Fruit fly (Drosophila melanogaster) whole organism, pupa: Measurements from ENCODE around the gene CG43445.

ENCODE experiments used
- CG10348 ChIP-seq: fragments of 200-800 bp; sonication (Bioruptor generic); IDR thresholded peaks from 2 replicates; pipeline ENCODE4 v1.3.6; 2022; ENCODE audit warnings: missing biosample characterization, missing genetic modification characterization
- CG12605 ChIP-seq: fragments of 200-800 bp; sonication (Bioruptor generic); IDR thresholded peaks from 2 replicates; pipeline ENCODE4 v1.3.6; 2022; ENCODE audit warnings: missing biosample characterization, missing genetic modification characterization
- CG13204 ChIP-seq: fragments of 200-800 bp; sonication (Bioruptor generic); optimal IDR thresholded peaks from 2 replicates; lab custom pipeline; 2018; ENCODE audit warnings: missing biosample characterization, mild to moderate bottlenecking, missing genetic modification characterization, moderate library complexity
- CG14655 ChIP-seq: fragments of 200-800 bp; sonication (Bioruptor generic); optimal IDR thresholded peaks from 3 replicates; lab custom pipeline; 2017; ENCODE audit warnings: mild to moderate bottlenecking, missing biosample characterization, missing genetic modification reagents, missing genetic modification characterization
- CG15710 ChIP-seq: fragments of 200-800 bp; sonication (Bioruptor generic); optimal IDR thresholded peaks from 2 replicates; lab custom pipeline; 2018; ENCODE audit warnings: missing biosample characterization, mild to moderate bottlenecking, missing genetic modification characterization, moderate library complexity
- CG17806 ChIP-seq: fragments of 200-800 bp; sonication (Bioruptor generic); optimal IDR thresholded peaks from 2 replicates; lab custom pipeline; 2018; ENCODE audit warnings: missing biosample characterization, mild to moderate bottlenecking, missing genetic modification characterization, moderate library complexity
- CG32121 ChIP-seq: fragments of 200-800 bp; sonication (Bioruptor generic); IDR thresholded peaks from 2 replicates; pipeline ENCODE4 v1.3.6; 2022; ENCODE audit warnings: missing biosample characterization, missing genetic modification characterization
- CG34367 ChIP-seq: fragments of 200-800 bp; sonication (Bioruptor generic); optimal IDR thresholded peaks from 2 replicates; lab custom pipeline; 2018; ENCODE audit warnings: missing biosample characterization, mild to moderate bottlenecking, missing genetic modification characterization
- CG4496 ChIP-seq: fragments of 200-800 bp; sonication (Bioruptor generic); IDR thresholded peaks from 3 replicates; pipeline ENCODE4 v1.3.6; 2022; ENCODE audit warnings: missing biosample characterization, missing genetic modification characterization
- CG8159 ChIP-seq: fragments of 200-800 bp; sonication (Bioruptor generic); optimal IDR thresholded peaks from 3 replicates; lab custom pipeline; 2018; ENCODE audit warnings: missing biosample characterization, mild to moderate bottlenecking, missing genetic modification characterization, moderate library complexity
- CG8301 ChIP-seq: fragments of 200-800 bp; sonication (Bioruptor generic); optimal IDR thresholded peaks from 2 replicates; lab custom pipeline; 2018; ENCODE audit warnings: missing biosample characterization, mild to moderate bottlenecking, missing genetic modification characterization
- CG9948 ChIP-seq: fragments of 200-800 bp; sonication (Bioruptor generic); optimal IDR thresholded peaks from 2 replicates; lab custom pipeline; 2018; ENCODE audit warnings: missing biosample characterization, mild to moderate bottlenecking, missing genetic modification characterization, moderate library complexity
- D1 ChIP-seq: fragments of 200-800 bp; sonication (Bioruptor generic); optimal IDR thresholded peaks from 2 replicates; lab custom pipeline; 2018; ENCODE audit warnings: missing biosample characterization, mild to moderate bottlenecking, missing genetic modification characterization, moderate library complexity
- EcR ChIP-seq: fragments of 200-800 bp; sonication (Bioruptor generic); optimal IDR thresholded peaks from 3 replicates; lab custom pipeline; 2019; ENCODE audit warnings: missing biosample characterization, missing genetic modification characterization, mild to moderate bottlenecking, moderate library complexity, missing genetic modification reagents
- Ets98B ChIP-seq: fragments of 200-800 bp; sonication (Bioruptor generic); IDR thresholded peaks from 2 replicates; pipeline ENCODE4 v1.3.6; 2022; ENCODE audit warnings: missing biosample characterization, missing genetic modification characterization
- Pif1A ChIP-seq: fragments of 200-800 bp; sonication (Bioruptor generic); optimal IDR thresholded peaks from 3 replicates; lab custom pipeline; 2016; ENCODE audit warnings: missing biosample characterization, missing genetic modification characterization
- Pif1B ChIP-seq: fragments of 200-800 bp; sonication (Bioruptor generic); optimal IDR thresholded peaks from 3 replicates; lab custom pipeline; 2016; ENCODE audit warnings: missing biosample characterization, missing genetic modification characterization
- Snoo ChIP-seq: fragments of 200-800 bp; sonication (Bioruptor generic); optimal IDR thresholded peaks from 3 replicates; lab custom pipeline; 2017; ENCODE audit warnings: missing biosample characterization, mild to moderate bottlenecking, missing genetic modification characterization, inconsistent platforms
- fd96Ca ChIP-seq: fragments of 200-800 bp; sonication (Bioruptor generic); IDR thresholded peaks from 3 replicates; pipeline ENCODE4 v1.3.6; 2022; ENCODE audit warnings: missing biosample characterization, missing genetic modification characterization
- gl ChIP-seq: fragments of 200-800 bp; sonication (Bioruptor generic); optimal IDR thresholded peaks from 2 replicates; lab custom pipeline; 2018; ENCODE audit warnings: missing biosample characterization, mild to moderate bottlenecking, missing genetic modification characterization
- rn ChIP-seq: fragments of 200-800 bp; sonication (Bioruptor generic); IDR thresholded peaks from 2 replicates; pipeline ENCODE4 v1.3.6; 2022; ENCODE audit warnings: missing biosample characterization, missing genetic modification characterization

Gene CG43445

dm6 chr3R:17943359-17944232 is 32.4 kb downstream of the CG43445 start:
- TF ChIP-seq CG14655, result peak; percentile 90
- no peak for TF ChIP-seq D1 (tag; lab: Kevin White, UChicago)
- no peak for TF ChIP-seq CG13204
- peak; percentile 69; the same call in 2 of the 3 replicates for TF ChIP-seq fd96Ca (GFP tag; lab: Robert Waterston, UW)
- TF ChIP-seq CG34367 (tag; lab: Kevin White, UChicago), result peak; percentile 24
- TF ChIP-seq Ets98B, result peak; percentile 53
- peak; percentile 26 for TF ChIP-seq CG15710
- peak; percentile 74 for TF ChIP-seq CG4496 (GFP tag; lab: Robert Waterston, UW)
- no peak for TF ChIP-seq Pif1B (GFP tag; lab: Kevin White, UChicago)
- peak; percentile 18 for TF ChIP-seq CG12605 (GFP tag; lab: Robert Waterston, UW)
- peak; percentile 47 for TF ChIP-seq Pif1A (GFP tag; lab: Kevin White, UChicago)
- 0 out of 2 replicates have a peak, but pooled peaks have one; percentile 15 for TF ChIP-seq rn (GFP tag; lab: Robert Waterston, UW)
- peak; percentile 64 for TF ChIP-seq CG32121 (GFP tag; lab: Robert Waterston, UW)
- peak; percentile 82 for TF ChIP-seq CG8301
- peak; percentile 46 for TF ChIP-seq CG8159
- peak; percentile 69 for TF ChIP-seq CG9948 (tag; lab: Kevin White, UChicago)
- no peak for TF ChIP-seq EcR (GFP tag; lab: Kevin White, UChicago)
- TF ChIP-seq gl, result no peak
- peak; percentile 31 for TF ChIP-seq CG17806
- TF ChIP-seq CG10348 (GFP tag; lab: Robert Waterston, UW), result no peak
- no peak for TF ChIP-seq Snoo (tag; lab: Kevin White, UChicago)

- TF ChIP-seq CG4496 (GFP tag; lab: Robert Waterston, UW) (no peak), CG10348 (GFP tag; lab: Robert Waterston, UW) (no peak), CG17806 (no peak), rn (GFP tag; lab: Robert Waterston, UW) (no peak), CG14655 (no peak), fd96Ca (GFP tag; lab: Robert Waterston, UW) (no peak), EcR (GFP tag; lab: Kevin White, UChicago) (no peak), Ets98B (no peak), CG12605 (GFP tag; lab: Robert Waterston, UW) (no peak), CG8301 (no peak), CG32121 (GFP tag; lab: Robert Waterston, UW) (no peak), Pif1B (GFP tag; lab: Kevin White, UChicago) (no peak), Pif1A (GFP tag; lab: Kevin White, UChicago) (no peak), gl (no peak), D1 (tag; lab: Kevin White, UChicago) (no peak), CG13204 (no peak)
These were observed 33.1 kb downstream of the CG43445 start for dm6 chr3R:17944296-17944695.

- TF ChIP-seq gl (no peak), CG32121 (GFP tag; lab: Robert Waterston, UW) (no peak)
These were observed 34.6 kb downstream of the CG43445 start for dm6 chr3R:17945753-17946152.

dm6 chr3R:17946246-17946645 is 35.1 kb downstream of the CG43445 start:
- TF ChIP-seq CG17806 (peak; percentile 86), CG8301 (peak; percentile 78), fd96Ca (GFP tag; lab: Robert Waterston, UW) (peak; percentile 73), CG34367 (tag; lab: Kevin White, UChicago) (peak; percentile 83), rn (GFP tag; lab: Robert Waterston, UW) (peak; percentile 57), EcR (GFP tag; lab: Kevin White, UChicago) (peak; percentile 48), CG9948 (tag; lab: Kevin White, UChicago) (peak; percentile 86), CG8159 (peak; percentile 87), Snoo (tag; lab: Kevin White, UChicago) (peak; percentile 40), CG32121 (GFP tag; lab: Robert Waterston, UW) (no peak), CG10348 (GFP tag; lab: Robert Waterston, UW) (no peak), CG14655 (peak; percentile 85), CG12605 (GFP tag; lab: Robert Waterston, UW) (peak; percentile 48; the same call in 1 of the 2 replicates), CG4496 (GFP tag; lab: Robert Waterston, UW) (peak; percentile 78), Ets98B (peak; percentile 47; the same call in 1 of the 2 replicates), CG15710 (peak; percentile 84), D1 (tag; lab: Kevin White, UChicago) (peak; percentile 63), gl (peak; percentile 68), CG13204 (peak; percentile 67), Pif1B (GFP tag; lab: Kevin White, UChicago) (peak; percentile 71), Pif1A (GFP tag; lab: Kevin White, UChicago) (peak; percentile 75)

dm6 chr3R:17948227-17949206 is 37.3 kb downstream of the CG43445 start:
- TF ChIP-seq CG9948 (tag; lab: Kevin White, UChicago), result no peak
- TF ChIP-seq CG14655, result no peak
